Worm (Caenorhabditis elegans): ENCODE results near the gene C09E7.8.

The C09E7.8 gene

ce11 chrIII:6513759-6514158, 44.6 kb downstream of the C09E7.8 start:
- TF ChIP-seq zip-8 (tag; optimal IDR thresholded peaks at IDR 0.05), result peak; percentile 78

- TF ChIP-seq nhr-28 (tag; optimal IDR thresholded peaks at IDR 0.05) (no peak), ces-1 (GFP tag; optimal IDR thresholded peaks at IDR 0.05) (no peak), lsy-2 (tag; optimal IDR thresholded peaks at IDR 0.05) (no peak), ceh-39 (tag; optimal IDR thresholded peaks at IDR 0.05) (no peak), elt-3 (tag; optimal IDR thresholded peaks at IDR 0.05) (no peak), blmp-1 (tag; optimal IDR thresholded peaks at IDR 0.05) (no peak), lin-13 (tag; optimal IDR thresholded peaks at IDR 0.05) (no peak), ceh-83 (GFP tag; optimal IDR thresholded peaks at IDR 0.05) (no peak), snpc-4 (tag; optimal IDR thresholded peaks at IDR 0.05) (no peak), ham-2 (GFP tag; optimal IDR thresholded peaks at IDR 0.05) (no peak), ceh-43 (GFP tag; optimal IDR thresholded peaks at IDR 0.05) (no peak), elt-1 (tag; optimal IDR thresholded peaks at IDR 0.05; ENCODE audit: borderline replicate concordance, insufficient read depth) (no peak), unc-62 (GFP tag; optimal IDR thresholded peaks at IDR 0.05) (no peak), hlh-1 (tag; optimal IDR thresholded peaks at IDR 0.05) (no peak)
Measured at ce11 chrIII:6509301-6509700, 49.1 kb downstream of the C09E7.8 start.

ce11 chrIII:6508327-6508726, 50.1 kb downstream of the C09E7.8 start:
- TF ChIP-seq ceh-39 (tag; optimal IDR thresholded peaks at IDR 0.05) (no peak), nhr-2 (tag; optimal IDR thresholded peaks at IDR 0.05) (no peak), nhr-12 (tag; optimal IDR thresholded peaks at IDR 0.05) (no peak), ceh-83 (GFP tag; optimal IDR thresholded peaks at IDR 0.05) (no peak), hlh-1 (tag; optimal IDR thresholded peaks at IDR 0.05) (no peak), nhr-76 (tag; optimal IDR thresholded peaks at IDR 0.05) (no peak), pha-4 (tag; optimal IDR thresholded peaks at IDR 0.05) (no peak)

ce11 chrIII:6507832-6508231, 50.6 kb downstream of the C09E7.8 start, which contains the start of gene F23F12.12:
Gene F23F12.12 (plus strand): TSS chrIII:6508132.
- no peak for TF ChIP-seq nhr-2 (tag; optimal IDR thresholded peaks at IDR 0.05)
- TF ChIP-seq unc-120 (tag; optimal IDR thresholded peaks at IDR 0.05; ENCODE audit: poor library complexity, severe bottlenecking), result no peak
- no peak for TF ChIP-seq drap-1 (GFP tag; optimal IDR thresholded peaks at IDR 0.05)
- no peak for TF ChIP-seq hlh-1 (tag; optimal IDR thresholded peaks at IDR 0.05)
- no peak for TF ChIP-seq ham-2 (GFP tag; optimal IDR thresholded peaks at IDR 0.05)
- TF ChIP-seq sptf-1 (tag; optimal IDR thresholded peaks at IDR 0.05), result no peak
- TF ChIP-seq ceh-43 (GFP tag; optimal IDR thresholded peaks at IDR 0.05), result no peak
- TF ChIP-seq bed-3 (GFP tag; optimal IDR thresholded peaks at IDR 0.05), result no peak
